Worm (Caenorhabditis elegans) whole organism, L4 larva: ENCODE results near the gene ugt-16.

Experiments
- D1046.2 ChIP-seq: fragments of 200-800 bp; sonication (Bioruptor generic); IDR thresholded peaks from 2 replicates; pipeline ENCODE4 v1.3.6; 2022; ENCODE audit warnings: missing genetic modification characterization, missing compliant biosample characterization
- F10B5.3 ChIP-seq: sonication (generic microtip); optimal IDR thresholded peaks from 2 replicates; lab custom pipeline; 2016; ENCODE audit warnings: mild to moderate bottlenecking, missing genetic modification characterization, missing compliant biosample characterization
- T20F7.1 ChIP-seq: fragments of 200-800 bp; sonication (Bioruptor generic); optimal IDR thresholded peaks from 2 replicates; lab custom pipeline; 2018; ENCODE audit warnings: mild to moderate bottlenecking, missing genetic modification characterization, missing compliant biosample characterization
- T26A8.4 ChIP-seq: fragments of 200-800 bp; sonication (Bioruptor generic); IDR thresholded peaks from 2 replicates; pipeline ENCODE4 v1.3.6; 2022; ENCODE audit warnings: missing genetic modification characterization, missing compliant biosample characterization
- Y105C5A.15 ChIP-seq: fragments of 200-800 bp; sonication (Bioruptor generic); IDR thresholded peaks from 2 replicates; pipeline ENCODE4 v1.3.6; 2022; ENCODE audit warnings: missing genetic modification characterization, missing compliant biosample characterization
- Y48G9A.11 ChIP-seq: fragments of 200-800 bp; sonication (Bioruptor generic); IDR thresholded peaks from 2 replicates; pipeline ENCODE4 v1.3.6; 2022; ENCODE audit warnings: missing genetic modification reagents, missing genetic modification characterization, missing compliant biosample characterization
- Y75B8A.6 ChIP-seq: fragments of 200-800 bp; sonication (Bioruptor generic); IDR thresholded peaks from 2 replicates; pipeline ENCODE4 v1.3.6; 2022; ENCODE audit warnings: missing genetic modification reagents, missing genetic modification characterization, missing compliant biosample characterization
- aha-1 ChIP-seq: fragments of 150-350 bp; peaks from one replicate; lab custom pipeline; 2014; ENCODE audit warnings: missing biosample characterization, missing genetic modification characterization
- aly-2 ChIP-seq: sonication (generic microtip); optimal IDR thresholded peaks from 2 replicates; lab custom pipeline; 2018; ENCODE audit warnings: missing biosample characterization, missing genetic modification characterization
- arid-1 ChIP-seq: fragments of 200-800 bp; sonication (Bioruptor generic); conservative IDR thresholded peaks from 2 replicates; pipeline ENCODE4 v1.3.6; 2022; ENCODE audit warnings: missing genetic modification reagents, missing genetic modification characterization, missing compliant biosample characterization
- ceh-32 ChIP-seq: sonication (generic microtip); optimal IDR thresholded peaks from 2 replicates; lab custom pipeline; 2016; ENCODE audit warnings: mild to moderate bottlenecking, missing genetic modification characterization, missing compliant biosample characterization; ENCODE audit not compliant: poor library complexity
- ceh-62 ChIP-seq: sonication (generic microtip); optimal IDR thresholded peaks from 2 replicates; lab custom pipeline; 2017; ENCODE audit warnings: missing biosample characterization, missing genetic modification characterization
- ces-1 ChIP-seq: fragments of 150-350 bp; sonication (generic microtip); optimal IDR thresholded peaks from 4 replicates; lab custom pipeline; 2014; ENCODE audit warnings: missing biosample characterization, missing genetic modification reagents, missing genetic modification characterization
- daf-16 ChIP-seq, 3 experiments: sonication (generic microtip); optimal IDR thresholded peaks; 2 replicates each; lab custom pipeline; 2016 to 2017; ENCODE audit warnings: missing genetic modification characterization in 3 of 3, missing genetic modification reagents in 3 of 3, mild to moderate bottlenecking in 2 of 3, missing compliant biosample characterization in 2 of 3, missing biosample characterization in 1 of 3, moderate library complexity in 1 of 3
- daf-19 ChIP-seq: fragments of 200-800 bp; sonication (Bioruptor generic); conservative IDR thresholded peaks from 2 replicates; pipeline ENCODE4 v1.3.6; 2022; ENCODE audit warnings: missing genetic modification characterization, missing compliant biosample characterization
- dmd-9 ChIP-seq: fragments of 200-800 bp; sonication (Bioruptor generic); IDR thresholded peaks from 2 replicates; pipeline ENCODE4 v1.3.6; 2022; ENCODE audit warnings: missing genetic modification reagents, missing genetic modification characterization, missing compliant biosample characterization
- dpl-1 ChIP-seq: fragments of 150-350 bp; optimal IDR thresholded peaks from 2 replicates; lab custom pipeline; 2014; ENCODE audit warnings: missing biosample characterization, missing genetic modification reagents, missing genetic modification characterization
- duxl-1 ChIP-seq: sonication (generic microtip); optimal IDR thresholded peaks from 2 replicates; lab custom pipeline; 2016; ENCODE audit warnings: mild to moderate bottlenecking, missing genetic modification characterization, moderate library complexity, missing compliant biosample characterization; ENCODE audit not compliant: poor library complexity
- fkh-10 ChIP-seq: fragments of 150-350 bp; optimal IDR thresholded peaks from 2 replicates; lab custom pipeline; 2014; ENCODE audit warnings: missing biosample characterization, missing genetic modification reagents, missing genetic modification characterization
- gei-8 ChIP-seq: fragments of 200-800 bp; sonication (Bioruptor generic); optimal IDR thresholded peaks from 2 replicates; lab custom pipeline; 2018; ENCODE audit warnings: mild to moderate bottlenecking, missing genetic modification characterization, missing compliant biosample characterization
- hlh-11 ChIP-seq: fragments of 200-800 bp; sonication (Bioruptor generic); optimal IDR thresholded peaks from 2 replicates; lab custom pipeline; 2018; ENCODE audit warnings: mild to moderate bottlenecking, missing genetic modification characterization, missing compliant biosample characterization
- hmg-1.1 ChIP-seq: fragments of 200-800 bp; sonication (Bioruptor generic); IDR thresholded peaks from 2 replicates; pipeline ENCODE4 v1.3.6; 2022; ENCODE audit warnings: missing genetic modification reagents, missing genetic modification characterization, missing compliant biosample characterization
- lim-7 ChIP-seq: fragments of 200-800 bp; sonication (Bioruptor generic); IDR thresholded peaks from 2 replicates; pipeline ENCODE4 v1.3.6; 2022; ENCODE audit warnings: missing genetic modification characterization, missing compliant biosample characterization
- lin-38 ChIP-seq: fragments of 200-800 bp; sonication (Bioruptor generic); IDR thresholded peaks from 2 replicates; pipeline ENCODE4 v1.3.6; 2022; ENCODE audit warnings: missing genetic modification reagents, missing genetic modification characterization, missing compliant biosample characterization
- lin-39 ChIP-seq: fragments of 150-350 bp; optimal IDR thresholded peaks from 2 replicates; lab custom pipeline; 2014; ENCODE audit warnings: missing biosample characterization, missing genetic modification reagents, missing genetic modification characterization
- lsy-2 ChIP-seq, 2 experiments: fragments of 150-350 bp in 1 of 2; sonication (generic microtip) in 1 of 2; optimal IDR thresholded peaks; 2 replicates each; lab custom pipeline; 2014 to 2017; ENCODE audit warnings: missing biosample characterization in 2 of 2, missing genetic modification characterization in 2 of 2
- madf-5 ChIP-seq, 2 experiments: fragments of 200-800 bp; sonication (Bioruptor generic); IDR thresholded peaks; 2 replicates each; pipeline ENCODE4 v1.3.6; 2022; ENCODE audit warnings: missing compliant biosample characterization in 2 of 2, missing genetic modification characterization in 2 of 2
- mdt-29 ChIP-seq: fragments of 200-800 bp; sonication (Bioruptor generic); IDR thresholded peaks from 2 replicates; pipeline ENCODE4 v1.3.6; 2022; ENCODE audit warnings: missing genetic modification reagents, missing genetic modification characterization, missing compliant biosample characterization
- mep-1 ChIP-seq: fragments of 150-350 bp; sonication (generic microtip); optimal IDR thresholded peaks from 3 replicates; lab custom pipeline; 2014; ENCODE audit warnings: missing biosample characterization, missing genetic modification characterization
- mxl-3 ChIP-seq: fragments of 200-800 bp; sonication (Bioruptor generic); optimal IDR thresholded peaks from 2 replicates; lab custom pipeline; 2018; ENCODE audit warnings: mild to moderate bottlenecking, missing genetic modification characterization, missing compliant biosample characterization
- nhr-102 ChIP-seq: sonication (generic microtip); optimal IDR thresholded peaks from 2 replicates; lab custom pipeline; 2016; ENCODE audit warnings: mild to moderate bottlenecking, missing genetic modification characterization, moderate library complexity, missing compliant biosample characterization
- nhr-111 ChIP-seq: fragments of 200-800 bp; sonication (Bioruptor generic); optimal IDR thresholded peaks from 2 replicates; lab custom pipeline; 2018; ENCODE audit warnings: mild to moderate bottlenecking, missing genetic modification characterization, missing compliant biosample characterization
- nhr-237 ChIP-seq: sonication (generic microtip); optimal IDR thresholded peaks from 2 replicates; lab custom pipeline; 2017; ENCODE audit warnings: missing biosample characterization, missing genetic modification characterization
- nhr-25 ChIP-seq: sonication (generic microtip); optimal IDR thresholded peaks from 2 replicates; lab custom pipeline; 2017; ENCODE audit warnings: missing genetic modification characterization, mild to moderate bottlenecking, missing compliant biosample characterization, antibody characterized with exemption, moderate library complexity, borderline replicate concordance; ENCODE audit not compliant: insufficient read depth
- nhr-42 ChIP-seq: fragments of 200-800 bp; sonication (Bioruptor generic); IDR thresholded peaks from 2 replicates; pipeline ENCODE4 v1.3.6; 2022; ENCODE audit warnings: missing genetic modification characterization, missing compliant biosample characterization
- nhr-48 ChIP-seq: sonication (generic microtip); optimal IDR thresholded peaks from 2 replicates; lab custom pipeline; 2016; ENCODE audit warnings: mild to moderate bottlenecking, missing genetic modification characterization, missing compliant biosample characterization
- pha-4 ChIP-seq, 2 experiments: fragments of 150-350 bp in 1 of 2; fragments of 200-800 bp in 1 of 2; sonication (Bioruptor generic) in 1 of 2; IDR thresholded peaks in 1 of 2; optimal IDR thresholded peaks in 1 of 2; 2 replicates each; pipeline versions ENCODE4 v1.3.6 to Lab custom; 2014 to 2022; ENCODE audit warnings: missing genetic modification characterization in 2 of 2, missing genetic modification reagents in 2 of 2, missing biosample characterization in 1 of 2, missing compliant biosample characterization in 1 of 2
- php-3 ChIP-seq: fragments of 200-800 bp; sonication (Bioruptor generic); IDR thresholded peaks from 2 replicates; pipeline ENCODE4 v1.3.6; 2022; ENCODE audit warnings: missing genetic modification reagents, missing genetic modification characterization, missing compliant biosample characterization
- saeg-2 ChIP-seq: fragments of 200-800 bp; sonication (Bioruptor generic); IDR thresholded peaks from 2 replicates; pipeline ENCODE4 v1.3.6; 2022; ENCODE audit warnings: missing genetic modification reagents, missing genetic modification characterization, missing compliant biosample characterization
- set-16 ChIP-seq: fragments of 200-800 bp; sonication (Bioruptor generic); IDR thresholded peaks from 2 replicates; pipeline ENCODE4 v1.3.6; 2022; ENCODE audit warnings: missing genetic modification reagents, missing genetic modification characterization, missing compliant biosample characterization
- tra-1 ChIP-seq: fragments of 200-800 bp; sonication (Bioruptor generic); IDR thresholded peaks from 2 replicates; pipeline ENCODE4 v1.3.6; 2022; ENCODE audit warnings: missing genetic modification reagents, missing genetic modification characterization, missing compliant biosample characterization
- unc-130 ChIP-seq: sonication (generic microtip); optimal IDR thresholded peaks from 2 replicates; lab custom pipeline; 2016; ENCODE audit warnings: missing genetic modification reagents, missing genetic modification characterization, missing compliant biosample characterization
- zfp-3 ChIP-seq: fragments of 200-800 bp; sonication (Bioruptor generic); conservative IDR thresholded peaks from 2 replicates; pipeline ENCODE4 v1.3.6; 2022; ENCODE audit warnings: missing genetic modification reagents, missing genetic modification characterization, missing compliant biosample characterization
- zip-11 ChIP-seq: fragments of 200-800 bp; sonication (Bioruptor generic); IDR thresholded peaks from 2 replicates; pipeline ENCODE4 v1.3.6; 2022; ENCODE audit warnings: missing genetic modification characterization, missing compliant biosample characterization
- zip-2 ChIP-seq: fragments of 150-350 bp; optimal IDR thresholded peaks from 2 replicates; lab custom pipeline; 2014; ENCODE audit warnings: missing biosample characterization, missing genetic modification characterization

The ugt-16 gene

DNA sequence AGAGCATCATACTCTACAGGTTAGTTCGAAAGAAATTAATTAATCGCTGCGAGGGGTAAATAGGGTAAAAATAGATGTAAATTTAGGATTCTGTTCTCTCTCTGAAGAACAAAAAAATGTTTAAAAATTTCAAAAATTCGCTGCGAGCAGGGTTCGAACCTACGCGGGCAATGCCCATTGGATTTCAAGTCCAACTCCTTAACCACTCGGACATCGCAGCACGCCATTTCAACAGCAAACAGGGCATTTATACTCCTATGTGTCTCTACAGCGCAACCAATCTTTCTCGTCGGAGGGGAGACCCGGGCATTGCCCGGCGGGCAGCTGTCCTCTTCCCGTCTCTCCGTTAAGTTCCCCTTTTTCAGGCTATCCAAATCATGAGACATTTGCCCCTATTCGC is 44.6 kb upstream of the ugt-16 start (continued):
- no peak for TF ChIP-seq lin-38 (GFP tag; lab: Robert Waterston, UW)
- TF ChIP-seq Y105C5A.15 (GFP tag; lab: Robert Waterston, UW): peak; percentile 92
- peak; percentile 55; the same call in 1 of the 2 replicates for TF ChIP-seq php-3 (GFP tag; lab: Robert Waterston, UW)
- peak in 1 of 2 experiments; percentile 92; a peak in 2 of 4 replicates for TF ChIP-seq madf-5 (GFP tag; IDR thresholded peaks at IDR 0.05; lab: Robert Waterston, UW)
- peak; percentile 14 for TF ChIP-seq duxl-1 (tag; lab: Kevin White, UChicago)
- TF ChIP-seq tra-1: peak; percentile 84
- no peak for TF ChIP-seq ceh-32 (tag; lab: Kevin White, UChicago)
- TF ChIP-seq hmg-1.1 (GFP tag; lab: Robert Waterston, UW): peak; percentile 90
- TF ChIP-seq F10B5.3: peak; percentile 45
- TF ChIP-seq daf-16 (GFP tag; optimal IDR thresholded peaks at IDR 0.05; lab: Kevin White, UChicago): peak; percentile 22 to 62
- no peak for TF ChIP-seq daf-16 (tag; optimal IDR thresholded peaks at IDR 0.05; lab: Kevin White, UChicago)
- TF ChIP-seq ces-1 (GFP tag; lab: Kevin White, UChicago): no peak
- TF ChIP-seq hlh-11 (tag; lab: Kevin White, UChicago): peak; percentile 56
- TF ChIP-seq unc-130 (GFP tag; lab: Kevin White, UChicago): peak; percentile 57
- TF ChIP-seq mdt-29 (GFP tag; lab: Robert Waterston, UW): 0 out of 2 replicates have a peak, but pooled peaks have one; percentile 47
- peak; percentile 55; the same call in 1 of the 2 replicates for TF ChIP-seq Y75B8A.6 (GFP tag; lab: Robert Waterston, UW)
- TF ChIP-seq dmd-9 (GFP tag; lab: Robert Waterston, UW): peak; percentile 78
- TF ChIP-seq aha-1 (tag; lab: Kevin White, UChicago): peak; percentile 82
- TF ChIP-seq arid-1: peak; percentile 91
- no peak for TF ChIP-seq lin-39 (tag; lab: Kevin White, UChicago)
- TF ChIP-seq D1046.2 (GFP tag; lab: Robert Waterston, UW): peak; percentile 87
- TF ChIP-seq lim-7 (GFP tag; lab: Robert Waterston, UW): peak; percentile 97
- peak; percentile 85 for TF ChIP-seq Y48G9A.11 (GFP tag; lab: Robert Waterston, UW)
- TF ChIP-seq daf-19 (GFP tag; lab: Robert Waterston, UW): peak; percentile 77
- no peak for TF ChIP-seq set-16 (GFP tag; lab: Robert Waterston, UW)
- peak; percentile 75 for TF ChIP-seq zip-11 (GFP tag; lab: Robert Waterston, UW)
- TF ChIP-seq nhr-111: peak; percentile 84
- peak; percentile 86 for TF ChIP-seq pha-4 (GFP tag; IDR thresholded peaks at IDR 0.05; lab: Robert Waterston, UW)
- TF ChIP-seq pha-4 (tag; optimal IDR thresholded peaks at IDR 0.05; lab: Kevin White, UChicago): no peak
- peak; percentile 0 for TF ChIP-seq nhr-48 (tag; lab: Kevin White, UChicago)
- no peak for TF ChIP-seq zip-2 (tag; lab: Kevin White, UChicago)
- peak; percentile 43 for TF ChIP-seq gei-8 (GFP tag; lab: Kevin White, UChicago)
- 0 out of 2 replicates have a peak, but pooled peaks have one; percentile 21 for TF ChIP-seq saeg-2 (GFP tag; lab: Robert Waterston, UW)

ce11 chrV:12784861-12785260 is 40.0 kb upstream of the ugt-16 start, which contains the start of gene sre-20:
Gene sre-20 (minus strand): TSS chrV:12784961.
- no peak for TF ChIP-seq daf-19 (GFP tag; lab: Robert Waterston, UW)
- no peak for TF ChIP-seq aly-2 (tag; lab: Kevin White, UChicago)
- TF ChIP-seq madf-5 (GFP tag; IDR thresholded peaks at IDR 0.05; lab: Robert Waterston, UW): no peak
- TF ChIP-seq mxl-3 (GFP tag; lab: Kevin White, UChicago): no peak
- no peak for TF ChIP-seq T26A8.4 (GFP tag; lab: Robert Waterston, UW)
- TF ChIP-seq fkh-10 (GFP tag; lab: Kevin White, UChicago): no peak

- no peak for TF ChIP-seq nhr-25 (tag; lab: Kevin White, UChicago)
- no peak for TF ChIP-seq nhr-237 (tag; lab: Kevin White, UChicago)
- no peak for TF ChIP-seq pha-4 (GFP tag; IDR thresholded peaks at IDR 0.05; lab: Robert Waterston, UW)
- TF ChIP-seq pha-4 (tag; optimal IDR thresholded peaks at IDR 0.05; lab: Kevin White, UChicago): no peak
- no peak for TF ChIP-seq zfp-3 (GFP tag; lab: Robert Waterston, UW)
- no peak for TF ChIP-seq dpl-1 (GFP tag; lab: Kevin White, UChicago)
- no peak for TF ChIP-seq mep-1
- TF ChIP-seq T20F7.1 (GFP tag; lab: Kevin White, UChicago): no peak
- TF ChIP-seq madf-5 (GFP tag; IDR thresholded peaks at IDR 0.05; lab: Robert Waterston, UW): no peak
- no peak for TF ChIP-seq nhr-102 (tag; lab: Kevin White, UChicago)
- TF ChIP-seq ceh-62 (tag; lab: Kevin White, UChicago): no peak
- TF ChIP-seq nhr-42: no peak
- TF ChIP-seq lsy-2 (tag; optimal IDR thresholded peaks at IDR 0.05; lab: Kevin White, UChicago): no peak
Measured at ce11 chrV:12786340-12786739, 38.5 kb upstream of the ugt-16 start.
